Fruit fly (Drosophila melanogaster): ENCODE measurements around the gene Invadolysin.
A peak's percentile ranks its signal among the peaks of the same experiment; 100 is the strongest.

dm6 chr3R:10189520-10189919 is 45.1 kb downstream of the Invadolysin start, which contains the start of gene CG12814:
- TF ChIP-seq gl (tag; optimal IDR thresholded peaks at IDR 0.05) (peak; percentile 86), Pif1B (GFP tag; optimal IDR thresholded peaks at IDR 0.05) (no peak), CG17806 (tag; optimal IDR thresholded peaks at IDR 0.05) (peak; percentile 52), Pif1A (GFP tag; optimal IDR thresholded peaks at IDR 0.05) (no peak), CG8301 (tag; optimal IDR thresholded peaks at IDR 0.05) (no peak), EcR (GFP tag; optimal IDR thresholded peaks at IDR 0.05) (peak; percentile 47), CG10348 (GFP tag; IDR thresholded peaks at IDR 0.05) (no peak), CG13204 (GFP tag; optimal IDR thresholded peaks at IDR 0.05) (peak; percentile 60), Snoo (tag; optimal IDR thresholded peaks at IDR 0.05) (peak; percentile 48), CG32121 (GFP tag; IDR thresholded peaks at IDR 0.05) (peak; percentile 13; the same call in 1 of the 2 replicates), CG14655 (GFP tag; optimal IDR thresholded peaks at IDR 0.05) (no peak), CG4496 (GFP tag; IDR thresholded peaks at IDR 0.05) (peak; percentile 69; the same call in 2 of the 3 replicates)
